Worm (Caenorhabditis elegans) whole organism, late embryonic: ENCODE data around the gene C43C3.4.

Source experiments
- K02D7.2 ChIP-seq: sonication (generic microtip); optimal IDR thresholded peaks from 2 replicates; lab custom pipeline; 2017; ENCODE audit warnings: mild to moderate bottlenecking, missing genetic modification characterization, missing compliant biosample characterization
- ahr-1 ChIP-seq: sonication (generic microtip); optimal IDR thresholded peaks from 2 replicates; lab custom pipeline; 2016; ENCODE audit warnings: missing genetic modification characterization, missing compliant biosample characterization
- ama-1 ChIP-seq: fragments of 150-350 bp; optimal IDR thresholded peaks from 2 replicates; lab custom pipeline; 2014
- ceh-9 ChIP-seq: sonication (generic microtip); optimal IDR thresholded peaks from 2 replicates; lab custom pipeline; 2016; ENCODE audit warnings: mild to moderate bottlenecking, missing genetic modification characterization, inconsistent platforms, missing compliant biosample characterization
- fax-1 ChIP-seq: sonication (generic microtip); optimal IDR thresholded peaks from 2 replicates; lab custom pipeline; 2016; ENCODE audit warnings: missing genotype, missing genetic modification characterization, missing compliant biosample characterization
- hlh-30 ChIP-seq: sonication (generic microtip); optimal IDR thresholded peaks from 2 replicates; lab custom pipeline; 2017; ENCODE audit warnings: antibody characterized with exemption, missing genetic modification characterization, missing compliant biosample characterization; ENCODE audit not compliant: insufficient read depth
- hlh-8 ChIP-seq: sonication (generic microtip); optimal IDR thresholded peaks from 2 replicates; lab custom pipeline; 2016; ENCODE audit warnings: missing genotype, missing genetic modification characterization, missing compliant biosample characterization
- nhr-11 ChIP-seq: fragments of 150-350 bp; optimal IDR thresholded peaks from 2 replicates; lab custom pipeline; 2014; ENCODE audit warnings: missing biosample characterization, missing genetic modification characterization
- pax-1 ChIP-seq: fragments of 150-350 bp; optimal IDR thresholded peaks from 2 replicates; lab custom pipeline; 2014; ENCODE audit warnings: missing biosample characterization, missing genetic modification characterization
- pha-2 ChIP-seq: sonication (generic microtip); optimal IDR thresholded peaks from 2 replicates; lab custom pipeline; 2017; ENCODE audit warnings: mild to moderate bottlenecking, missing genetic modification characterization, missing compliant biosample characterization
- pqm-1 ChIP-seq: sonication (generic microtip); optimal IDR thresholded peaks from 2 replicates; lab custom pipeline; 2016; ENCODE audit warnings: missing genetic modification characterization, missing compliant biosample characterization
- ref-2 ChIP-seq: sonication (generic microtip); optimal IDR thresholded peaks from 2 replicates; lab custom pipeline; 2016; ENCODE audit warnings: missing genetic modification characterization, missing compliant biosample characterization
- unc-55 ChIP-seq: sonication (generic microtip); optimal IDR thresholded peaks from 2 replicates; lab custom pipeline; 2017; ENCODE audit warnings: missing biosample characterization, missing genetic modification reagents, missing genetic modification characterization

- TF ChIP-seq hlh-30 (no peak), pax-1 (no peak), nhr-11 (no peak), fax-1 (no peak), hlh-8 (tag; lab: Kevin White, UChicago) (no peak), ahr-1 (tag; lab: Kevin White, UChicago) (no peak), ceh-9 (tag; lab: Kevin White, UChicago) (no peak), pha-2 (tag; lab: Kevin White, UChicago) (no peak), ref-2 (no peak), pqm-1 (tag; lab: Kevin White, UChicago) (no peak), unc-55 (no peak), ama-1 (lab: Kevin White, UChicago) (no peak), K02D7.2 (tag; lab: Kevin White, UChicago) (no peak)
Measured at ce11 chrX:9676788-9677454, 2.2 kb upstream of the C43C3.4 start.
